Fruit fly (Drosophila melanogaster) whole organism, pupa: ENCODE results near the gene Es2.

Experiments
- CG10348 ChIP-seq: fragments of 200-800 bp; sonication (Bioruptor generic); IDR thresholded peaks from 2 replicates; pipeline ENCODE4 v1.3.6; 2022; ENCODE audit warnings: missing biosample characterization, missing genetic modification characterization
- CG12605 ChIP-seq: fragments of 200-800 bp; sonication (Bioruptor generic); IDR thresholded peaks from 2 replicates; pipeline ENCODE4 v1.3.6; 2022; ENCODE audit warnings: missing biosample characterization, missing genetic modification characterization
- CG13204 ChIP-seq: fragments of 200-800 bp; sonication (Bioruptor generic); optimal IDR thresholded peaks from 2 replicates; lab custom pipeline; 2018; ENCODE audit warnings: missing biosample characterization, mild to moderate bottlenecking, missing genetic modification characterization, moderate library complexity
- CG14655 ChIP-seq: fragments of 200-800 bp; sonication (Bioruptor generic); optimal IDR thresholded peaks from 3 replicates; lab custom pipeline; 2017; ENCODE audit warnings: mild to moderate bottlenecking, missing biosample characterization, missing genetic modification reagents, missing genetic modification characterization
- CG15710 ChIP-seq: fragments of 200-800 bp; sonication (Bioruptor generic); optimal IDR thresholded peaks from 2 replicates; lab custom pipeline; 2018; ENCODE audit warnings: missing biosample characterization, mild to moderate bottlenecking, missing genetic modification characterization, moderate library complexity
- CG17806 ChIP-seq: fragments of 200-800 bp; sonication (Bioruptor generic); optimal IDR thresholded peaks from 2 replicates; lab custom pipeline; 2018; ENCODE audit warnings: missing biosample characterization, mild to moderate bottlenecking, missing genetic modification characterization, moderate library complexity
- CG32121 ChIP-seq: fragments of 200-800 bp; sonication (Bioruptor generic); IDR thresholded peaks from 2 replicates; pipeline ENCODE4 v1.3.6; 2022; ENCODE audit warnings: missing biosample characterization, missing genetic modification characterization
- CG34367 ChIP-seq: fragments of 200-800 bp; sonication (Bioruptor generic); optimal IDR thresholded peaks from 2 replicates; lab custom pipeline; 2018; ENCODE audit warnings: missing biosample characterization, mild to moderate bottlenecking, missing genetic modification characterization
- CG4496 ChIP-seq: fragments of 200-800 bp; sonication (Bioruptor generic); IDR thresholded peaks from 3 replicates; pipeline ENCODE4 v1.3.6; 2022; ENCODE audit warnings: missing biosample characterization, missing genetic modification characterization
- CG8159 ChIP-seq: fragments of 200-800 bp; sonication (Bioruptor generic); optimal IDR thresholded peaks from 3 replicates; lab custom pipeline; 2018; ENCODE audit warnings: missing biosample characterization, mild to moderate bottlenecking, missing genetic modification characterization, moderate library complexity
- CG8301 ChIP-seq: fragments of 200-800 bp; sonication (Bioruptor generic); optimal IDR thresholded peaks from 2 replicates; lab custom pipeline; 2018; ENCODE audit warnings: missing biosample characterization, mild to moderate bottlenecking, missing genetic modification characterization
- CG9948 ChIP-seq: fragments of 200-800 bp; sonication (Bioruptor generic); optimal IDR thresholded peaks from 2 replicates; lab custom pipeline; 2018; ENCODE audit warnings: missing biosample characterization, mild to moderate bottlenecking, missing genetic modification characterization, moderate library complexity
- D1 ChIP-seq: fragments of 200-800 bp; sonication (Bioruptor generic); optimal IDR thresholded peaks from 2 replicates; lab custom pipeline; 2018; ENCODE audit warnings: missing biosample characterization, mild to moderate bottlenecking, missing genetic modification characterization, moderate library complexity
- EcR ChIP-seq: fragments of 200-800 bp; sonication (Bioruptor generic); optimal IDR thresholded peaks from 3 replicates; lab custom pipeline; 2019; ENCODE audit warnings: missing biosample characterization, missing genetic modification characterization, mild to moderate bottlenecking, moderate library complexity, missing genetic modification reagents
- Ets98B ChIP-seq: fragments of 200-800 bp; sonication (Bioruptor generic); IDR thresholded peaks from 2 replicates; pipeline ENCODE4 v1.3.6; 2022; ENCODE audit warnings: missing biosample characterization, missing genetic modification characterization
- Pif1A ChIP-seq: fragments of 200-800 bp; sonication (Bioruptor generic); optimal IDR thresholded peaks from 3 replicates; lab custom pipeline; 2016; ENCODE audit warnings: missing biosample characterization, missing genetic modification characterization
- Pif1B ChIP-seq: fragments of 200-800 bp; sonication (Bioruptor generic); optimal IDR thresholded peaks from 3 replicates; lab custom pipeline; 2016; ENCODE audit warnings: missing biosample characterization, missing genetic modification characterization
- Snoo ChIP-seq: fragments of 200-800 bp; sonication (Bioruptor generic); optimal IDR thresholded peaks from 3 replicates; lab custom pipeline; 2017; ENCODE audit warnings: missing biosample characterization, mild to moderate bottlenecking, missing genetic modification characterization, inconsistent platforms
- fd96Ca ChIP-seq: fragments of 200-800 bp; sonication (Bioruptor generic); IDR thresholded peaks from 3 replicates; pipeline ENCODE4 v1.3.6; 2022; ENCODE audit warnings: missing biosample characterization, missing genetic modification characterization
- gl ChIP-seq: fragments of 200-800 bp; sonication (Bioruptor generic); optimal IDR thresholded peaks from 2 replicates; lab custom pipeline; 2018; ENCODE audit warnings: missing biosample characterization, mild to moderate bottlenecking, missing genetic modification characterization
- rn ChIP-seq: fragments of 200-800 bp; sonication (Bioruptor generic); IDR thresholded peaks from 2 replicates; pipeline ENCODE4 v1.3.6; 2022; ENCODE audit warnings: missing biosample characterization, missing genetic modification characterization

Gene Es2

dm6 chrX:8457532-8457931 lies 3.7 kb upstream of the Es2 start, which contains the start of gene CG32713:
TSS of gene CG32713 (minus strand) at chrX:8457632.
- TF ChIP-seq CG8301 (tag; lab: Kevin White, UChicago) (no peak), Ets98B (no peak), Pif1A (GFP tag; lab: Kevin White, UChicago) (no peak), CG9948 (tag; lab: Kevin White, UChicago) (no peak), CG17806 (tag; lab: Kevin White, UChicago) (no peak), CG4496 (GFP tag; lab: Robert Waterston, UW) (no peak), CG8159 (tag; lab: Kevin White, UChicago) (no peak), CG12605 (GFP tag; lab: Robert Waterston, UW) (no peak), CG14655 (no peak), fd96Ca (GFP tag; lab: Robert Waterston, UW) (no peak), Snoo (tag; lab: Kevin White, UChicago) (no peak), rn (GFP tag; lab: Robert Waterston, UW) (no peak), CG10348 (no peak)
- TF ChIP-seq, all 21 proteins: peak for 0

- TF ChIP-seq CG17806 (tag; lab: Kevin White, UChicago), result no peak
- TF ChIP-seq gl (tag; lab: Kevin White, UChicago), result peak; percentile 35
These were observed 1.7 kb upstream of the Es2 start for dm6 chrX:8459452-8460040.

dm6 chrX:8460232-8460631 lies 1.0 kb upstream of the Es2 start:
- TF ChIP-seq CG12605 (GFP tag; lab: Robert Waterston, UW) (no peak), CG4496 (GFP tag; lab: Robert Waterston, UW) (no peak), Snoo (tag; lab: Kevin White, UChicago) (no peak), CG13204 (GFP tag; lab: Kevin White, UChicago) (no peak), Ets98B (no peak), CG9948 (tag; lab: Kevin White, UChicago) (no peak), CG8301 (tag; lab: Kevin White, UChicago) (no peak), Pif1B (GFP tag; lab: Kevin White, UChicago) (no peak), D1 (tag; lab: Kevin White, UChicago) (no peak), EcR (GFP tag; lab: Kevin White, UChicago) (no peak), rn (GFP tag; lab: Robert Waterston, UW) (no peak)

dm6 chrX:8460686-8461085 lies 593 bp upstream of the Es2 start, which contains the start of gene CG15347:
TSS of gene CG15347 (minus strand) at chrX:8460898.
- TF ChIP-seq CG4496 (GFP tag; lab: Robert Waterston, UW) (no peak), gl (tag; lab: Kevin White, UChicago) (no peak), rn (GFP tag; lab: Robert Waterston, UW) (no peak), CG17806 (tag; lab: Kevin White, UChicago) (no peak), EcR (GFP tag; lab: Kevin White, UChicago) (no peak), Pif1A (GFP tag; lab: Kevin White, UChicago) (no peak), CG34367 (tag; lab: Kevin White, UChicago) (no peak), CG32121 (GFP tag; lab: Robert Waterston, UW) (no peak), CG10348 (no peak), fd96Ca (GFP tag; lab: Robert Waterston, UW) (no peak), CG14655 (no peak), CG9948 (tag; lab: Kevin White, UChicago) (no peak), CG12605 (GFP tag; lab: Robert Waterston, UW) (no peak), CG8301 (tag; lab: Kevin White, UChicago) (no peak), Snoo (tag; lab: Kevin White, UChicago) (no peak), CG8159 (tag; lab: Kevin White, UChicago) (no peak), Pif1B (GFP tag; lab: Kevin White, UChicago) (no peak)

dm6 chrX:8464378-8465036 lies 3.2 kb downstream of the Es2 start, which contains the start of gene Sptr:
TSS of gene Sptr (minus strand) at chrX:8464438.
- peak; percentile 95 for TF ChIP-seq Ets98B
- peak; percentile 91 for TF ChIP-seq CG14655
- TF ChIP-seq EcR (GFP tag; lab: Kevin White, UChicago), result peak; percentile 64
- peak; percentile 72 for TF ChIP-seq rn (GFP tag; lab: Robert Waterston, UW)
- TF ChIP-seq CG34367 (tag; lab: Kevin White, UChicago), result peak; percentile 92
- TF ChIP-seq Snoo (tag; lab: Kevin White, UChicago), result peak; percentile 92
- peak; percentile 80 for TF ChIP-seq D1 (tag; lab: Kevin White, UChicago)
- peak; percentile 91 for TF ChIP-seq CG9948 (tag; lab: Kevin White, UChicago)
- peak; percentile 94 for TF ChIP-seq CG15710 (tag; lab: Kevin White, UChicago)
- peak; percentile 96 for TF ChIP-seq CG4496 (GFP tag; lab: Robert Waterston, UW)
- TF ChIP-seq CG10348, result no peak
- TF ChIP-seq CG17806 (tag; lab: Kevin White, UChicago), result peak; percentile 92
- peak; percentile 95 for TF ChIP-seq CG8159 (tag; lab: Kevin White, UChicago)
- peak; percentile 91 for TF ChIP-seq CG8301 (tag; lab: Kevin White, UChicago)
- TF ChIP-seq fd96Ca (GFP tag; lab: Robert Waterston, UW), result peak; percentile 89
- TF ChIP-seq CG32121 (GFP tag; lab: Robert Waterston, UW), result peak; percentile 93
- TF ChIP-seq Pif1B (GFP tag; lab: Kevin White, UChicago), result peak; percentile 93
- peak; percentile 83 for TF ChIP-seq gl (tag; lab: Kevin White, UChicago)
- peak; percentile 93 for TF ChIP-seq Pif1A (GFP tag; lab: Kevin White, UChicago)
- TF ChIP-seq CG13204 (GFP tag; lab: Kevin White, UChicago), result peak; percentile 85
- TF ChIP-seq CG12605 (GFP tag; lab: Robert Waterston, UW), result peak; percentile 92
